Fruit fly (Drosophila melanogaster) whole organism, embryonic: ENCODE results near the gene CG11396.

Experiments
- Atf6 ChIP-seq: fragments of 200-800 bp; sonication (Bioruptor generic); IDR thresholded peaks from 2 replicates; pipeline ENCODE4 v1.3.6; 2022; ENCODE audit warnings: missing biosample characterization, missing genetic modification characterization
- CG12155 ChIP-seq: fragments of 200-800 bp; sonication (Bioruptor generic); optimal IDR thresholded peaks from 3 replicates; lab custom pipeline; 2016; ENCODE audit warnings: missing biosample characterization, missing genetic modification characterization
- CG12236 ChIP-seq: fragments of 200-800 bp; sonication (Bioruptor generic); optimal IDR thresholded peaks from 2 replicates; lab custom pipeline; 2016; ENCODE audit warnings: missing biosample characterization, missing genetic modification characterization
- CG12942 ChIP-seq: fragments of 200-800 bp; sonication (Bioruptor generic); optimal IDR thresholded peaks from 3 replicates; lab custom pipeline; 2016; ENCODE audit warnings: missing biosample characterization, missing genetic modification characterization
- CG13123 ChIP-seq: fragments of 200-800 bp; sonication (Bioruptor generic); optimal IDR thresholded peaks from 2 replicates; lab custom pipeline; 2016; ENCODE audit warnings: missing biosample characterization, missing genetic modification characterization
- CG14014 ChIP-seq: fragments of 200-800 bp; sonication (Bioruptor generic); IDR thresholded peaks from 2 replicates; pipeline ENCODE4 v1.3.6; 2022; ENCODE audit warnings: missing biosample characterization, missing genetic modification characterization
- CG14667 ChIP-seq: fragments of 200-800 bp; sonication (Bioruptor generic); IDR thresholded peaks from 2 replicates; pipeline ENCODE4 v1.3.6; 2022; ENCODE audit warnings: missing biosample characterization, missing genetic modification characterization
- CG15601 ChIP-seq: fragments of 200-800 bp; sonication (Bioruptor generic); optimal IDR thresholded peaks from 3 replicates; lab custom pipeline; 2019; ENCODE audit warnings: missing biosample characterization, mild to moderate bottlenecking, missing genetic modification characterization, moderate library complexity
- CG17829 ChIP-seq: fragments of 200-800 bp; optimal IDR thresholded peaks from 2 replicates; lab custom pipeline; 2019; ENCODE audit warnings: missing biosample characterization, mild to moderate bottlenecking, missing genetic modification characterization, moderate library complexity
- CG2678 ChIP-seq: fragments of 200-800 bp; sonication (Bioruptor generic); optimal IDR thresholded peaks from 3 replicates; lab custom pipeline; 2019; ENCODE audit warnings: missing biosample characterization, mild to moderate bottlenecking, missing genetic modification characterization, moderate library complexity
- CG33213 ChIP-seq: fragments of 200-800 bp; sonication (Bioruptor generic); optimal IDR thresholded peaks from 3 replicates; lab custom pipeline; 2016; ENCODE audit warnings: missing biosample characterization, missing genetic modification characterization
- CG34376 ChIP-seq: fragments of 200-800 bp; sonication (Bioruptor generic); optimal IDR thresholded peaks from 2 replicates; lab custom pipeline; 2018; ENCODE audit warnings: missing biosample characterization, mild to moderate bottlenecking, missing genetic modification characterization
- CG43689 ChIP-seq: fragments of 200-800 bp; sonication (Bioruptor generic); IDR thresholded peaks from 2 replicates; pipeline ENCODE4 v1.3.6; 2022; ENCODE audit warnings: missing biosample characterization, missing genetic modification characterization
- CG4404 ChIP-seq: fragments of 200-800 bp; sonication (Bioruptor generic); IDR thresholded peaks from 2 replicates; pipeline ENCODE4 v1.3.6; 2022; ENCODE audit warnings: missing biosample characterization, missing genetic modification characterization
- CG4707 ChIP-seq: fragments of 200-800 bp; sonication (Bioruptor generic); optimal IDR thresholded peaks from 2 replicates; lab custom pipeline; 2018; ENCODE audit warnings: missing biosample characterization, mild to moderate bottlenecking, missing genetic modification characterization, moderate library complexity
- CG6175 ChIP-seq: fragments of 200-800 bp; sonication (Bioruptor generic); IDR thresholded peaks from 3 replicates; pipeline ENCODE4 v1.3.6; 2022; ENCODE audit warnings: missing biosample characterization, missing genetic modification characterization
- CG6854 ChIP-seq: fragments of 200-800 bp; sonication (Bioruptor generic); optimal IDR thresholded peaks from 3 replicates; lab custom pipeline; 2017; ENCODE audit warnings: missing biosample characterization, mild to moderate bottlenecking, missing genetic modification characterization
- CG7372 ChIP-seq: fragments of 200-800 bp; sonication (Bioruptor generic); IDR thresholded peaks from 2 replicates; pipeline ENCODE4 v1.3.6; 2022; ENCODE audit warnings: missing biosample characterization, missing genetic modification characterization
- CG8089 ChIP-seq: fragments of 200-800 bp; sonication (Bioruptor generic); optimal IDR thresholded peaks from 3 replicates; lab custom pipeline; 2016; ENCODE audit warnings: missing biosample characterization, missing genetic modification characterization
- CG8359 ChIP-seq: fragments of 200-800 bp; sonication (Bioruptor generic); optimal IDR thresholded peaks from 2 replicates; lab custom pipeline; 2017; ENCODE audit warnings: missing biosample characterization, mild to moderate bottlenecking, missing genetic modification characterization, borderline replicate concordance
- CG8388 ChIP-seq: fragments of 200-800 bp; sonication (Bioruptor generic); optimal IDR thresholded peaks from 2 replicates; lab custom pipeline; 2019; ENCODE audit warnings: missing biosample characterization, mild to moderate bottlenecking, missing genetic modification characterization, moderate library complexity
- CG8765 ChIP-seq: fragments of 200-800 bp; sonication (Bioruptor generic); IDR thresholded peaks from 2 replicates; pipeline ENCODE4 v1.3.6; 2022; ENCODE audit warnings: missing biosample characterization, missing genetic modification characterization
- Chrac-16 ChIP-seq: fragments of 200-800 bp; sonication (Bioruptor generic); optimal IDR thresholded peaks from 3 replicates; lab custom pipeline; 2016; ENCODE audit warnings: missing biosample characterization, missing genetic modification characterization
- E2f2 ChIP-seq: fragments of 200-800 bp; sonication (Bioruptor generic); IDR thresholded peaks from 2 replicates; pipeline ENCODE4 v1.3.6; 2022; ENCODE audit warnings: missing biosample characterization, missing genetic modification characterization
- HHEX ChIP-seq: fragments of 200-800 bp; sonication (Bioruptor generic); optimal IDR thresholded peaks from 3 replicates; lab custom pipeline; 2017; ENCODE audit warnings: missing biosample characterization, mild to moderate bottlenecking, missing genetic modification characterization, missing genetic modification reagents
- HmgZ ChIP-seq: fragments of 200-800 bp; sonication (Bioruptor generic); optimal IDR thresholded peaks from 2 replicates; lab custom pipeline; 2018; ENCODE audit warnings: missing biosample characterization, mild to moderate bottlenecking, missing genetic modification characterization
- Hr3 ChIP-seq: fragments of 200-800 bp; sonication (Bioruptor generic); optimal IDR thresholded peaks from 3 replicates; lab custom pipeline; 2016; ENCODE audit warnings: missing biosample characterization, missing genetic modification characterization
- Jarid2 ChIP-seq: fragments of 200-800 bp; sonication (Bioruptor generic); optimal IDR thresholded peaks from 3 replicates; lab custom pipeline; 2017; ENCODE audit warnings: mild to moderate bottlenecking, missing biosample characterization, missing genetic modification reagents, missing genetic modification characterization
- NfI ChIP-seq: fragments of 200-800 bp; sonication (Bioruptor generic); optimal IDR thresholded peaks from 3 replicates; lab custom pipeline; 2018; ENCODE audit warnings: missing biosample characterization, mild to moderate bottlenecking, missing genetic modification characterization, moderate library complexity
- Pdp1 ChIP-seq, 2 experiments: fragments of 200-800 bp; sonication (Bioruptor generic); optimal IDR thresholded peaks; 3 replicates each; lab custom pipeline; 2016; ENCODE audit warnings: missing biosample characterization in 2 of 2, missing genetic modification characterization in 2 of 2, mild to moderate bottlenecking in 1 of 2, moderate library complexity in 1 of 2
- Poxn ChIP-seq: fragments of 200-800 bp; sonication (Bioruptor generic); IDR thresholded peaks from 2 replicates; pipeline ENCODE4 v1.3.6; 2022; ENCODE audit warnings: missing biosample characterization, missing genetic modification characterization
- Rx ChIP-seq: fragments of 200-800 bp; sonication (Bioruptor generic); IDR thresholded peaks from 2 replicates; pipeline ENCODE4 v1.3.6; 2022; ENCODE audit warnings: missing biosample characterization, missing genetic modification characterization
- Stat92E ChIP-seq, 3 experiments: fragments of >200 bp in 2 of 3; fragments of 200-800 bp in 1 of 3; sonication (Bioruptor generic) in 1 of 3; optimal IDR thresholded peaks; 2 replicates each; lab custom pipeline; 2017 to 2019; ENCODE audit warnings: missing biosample characterization in 3 of 3, missing genetic modification characterization in 3 of 3, mild to moderate bottlenecking in 1 of 3, moderate library complexity in 1 of 3
- ap ChIP-seq: fragments of 200-800 bp; sonication (Bioruptor generic); IDR thresholded peaks from 2 replicates; pipeline ENCODE4 v1.3.6; 2022; ENCODE audit warnings: missing biosample characterization, missing genetic modification characterization
- az2 ChIP-seq: fragments of 200-800 bp; sonication (Bioruptor generic); optimal IDR thresholded peaks from 3 replicates; lab custom pipeline; 2016; ENCODE audit warnings: missing biosample characterization, missing genetic modification characterization
- cas ChIP-seq: fragments of 200-800 bp; sonication (Bioruptor generic); IDR thresholded peaks from 2 replicates; pipeline ENCODE4 v1.3.6; 2022; ENCODE audit warnings: missing biosample characterization, missing genetic modification characterization
- chn ChIP-seq: fragments of 200-800 bp; sonication (Bioruptor generic); optimal IDR thresholded peaks from 2 replicates; lab custom pipeline; 2016; ENCODE audit warnings: missing biosample characterization, missing genetic modification characterization
- cwo ChIP-seq: fragments of 200-800 bp; sonication (Bioruptor generic); optimal IDR thresholded peaks from 3 replicates; lab custom pipeline; 2017; ENCODE audit warnings: missing biosample characterization, missing genetic modification characterization, mild to moderate bottlenecking, moderate library complexity, missing genetic modification reagents
- fru ChIP-seq: fragments of >200 bp; optimal IDR thresholded peaks from 2 replicates; lab custom pipeline; 2017
- gfzf ChIP-seq: fragments of 200-800 bp; sonication (Bioruptor generic); optimal IDR thresholded peaks from 2 replicates; lab custom pipeline; 2016; ENCODE audit warnings: missing biosample characterization, mild to moderate bottlenecking, missing genetic modification characterization, moderate library complexity
- hb ChIP-seq: fragments of 200-800 bp; sonication (Bioruptor generic); IDR thresholded peaks from 3 replicates; pipeline ENCODE4 v1.3.6; 2022; ENCODE audit warnings: missing biosample characterization, missing genetic modification characterization; ENCODE audit not compliant: partially characterized antibody
- lab ChIP-seq: fragments of 200-800 bp; sonication (Bioruptor generic); optimal IDR thresholded peaks from 3 replicates; lab custom pipeline; 2017; ENCODE audit warnings: missing biosample characterization, missing genetic modification characterization, mild to moderate bottlenecking, moderate library complexity, missing genetic modification reagents
- nmo ChIP-seq: fragments of 200-800 bp; sonication (Bioruptor generic); optimal IDR thresholded peaks from 2 replicates; lab custom pipeline; 2018; ENCODE audit warnings: missing biosample characterization, mild to moderate bottlenecking, missing genetic modification characterization, moderate library complexity
- rib ChIP-seq: fragments of 200-800 bp; sonication (Bioruptor generic); IDR thresholded peaks from 2 replicates; pipeline ENCODE4 v1.3.6; 2022; ENCODE audit warnings: missing biosample characterization, missing genetic modification characterization
- schlank ChIP-seq: fragments of 200-800 bp; sonication (Bioruptor generic); optimal IDR thresholded peaks from 2 replicates; lab custom pipeline; 2018; ENCODE audit warnings: missing biosample characterization, mild to moderate bottlenecking, missing genetic modification characterization
- seq ChIP-seq: fragments of 200-800 bp; sonication (Bioruptor generic); IDR thresholded peaks from 2 replicates; pipeline ENCODE4 v1.3.6; 2022; ENCODE audit warnings: missing biosample characterization, missing genetic modification characterization
- sob ChIP-seq: fragments of 200-800 bp; sonication (Bioruptor generic); IDR thresholded peaks from 2 replicates; pipeline ENCODE4 v1.3.6; 2022; ENCODE audit warnings: missing biosample characterization, missing genetic modification characterization
- trh ChIP-seq: fragments of 200-800 bp; sonication (Bioruptor generic); optimal IDR thresholded peaks from 2 replicates; lab custom pipeline; 2016; ENCODE audit warnings: missing biosample characterization, missing genetic modification characterization
- usp ChIP-seq: fragments of >200 bp; optimal IDR thresholded peaks from 2 replicates; lab custom pipeline; 2017; ENCODE audit warnings: missing biosample characterization, missing genetic modification characterization

Gene CG11396

dm6 chr3L:20771001-20771890 lies 16.7 kb downstream of the CG11396 start, which contains the start of the genes CG4042 and Pitslre (continued):
- no peak for TF ChIP-seq CG34376 (GFP tag; lab: Kevin White, UChicago)
- TF ChIP-seq gfzf (GFP tag; lab: Kevin White, UChicago) = no peak
- no peak for TF ChIP-seq fru (lab: Kevin White, UChicago)
- peak; percentile 43 for TF ChIP-seq CG2678
- TF ChIP-seq Jarid2 (GFP tag; lab: Kevin White, UChicago) = no peak
- peak; percentile 60 for TF ChIP-seq Chrac-16 (GFP tag; lab: Kevin White, UChicago)
- TF ChIP-seq CG6175 (GFP tag; lab: Robert Waterston, UW) = no peak
- no peak for TF ChIP-seq CG14667 (GFP tag; lab: Robert Waterston, UW)
- TF ChIP-seq nmo (GFP tag; lab: Kevin White, UChicago) = peak; percentile 29
- TF ChIP-seq hb = peak; percentile 54; the same call in 1 of the 3 replicates
- no peak for TF ChIP-seq CG8765 (GFP tag; lab: Robert Waterston, UW)
- TF ChIP-seq CG12155 = peak; percentile 53
- TF ChIP-seq HHEX (GFP tag; lab: Kevin White, UChicago) = no peak
- no peak for TF ChIP-seq CG4404 (GFP tag; lab: Robert Waterston, UW)
- TF ChIP-seq usp (GFP tag; lab: Kevin White, UChicago) = no peak
- TF ChIP-seq cas (GFP tag; lab: Robert Waterston, UW) = no peak
- 0 out of 2 replicates have a peak, but pooled peaks have one; percentile 23 for TF ChIP-seq ap (GFP tag; lab: Robert Waterston, UW)
- TF ChIP-seq CG15601 (tag; lab: Kevin White, UChicago) = no peak
- TF ChIP-seq az2 (GFP tag; lab: Kevin White, UChicago) = peak; percentile 46
- no peak for TF ChIP-seq CG43689 (GFP tag; lab: Robert Waterston, UW)
- no peak for TF ChIP-seq CG33213 (GFP tag; lab: Kevin White, UChicago)
- no peak for TF ChIP-seq E2f2 (GFP tag; lab: Robert Waterston, UW)
- peak; percentile 42 for TF ChIP-seq NfI (GFP tag; lab: Kevin White, UChicago)
- TF ChIP-seq CG7372 (GFP tag; lab: Robert Waterston, UW) = no peak
- no peak; the same call in 1 of the 2 replicates for TF ChIP-seq CG14014 (GFP tag; lab: Robert Waterston, UW)
- peak; percentile 61 for TF ChIP-seq Hr3 (GFP tag; lab: Kevin White, UChicago)
- TF ChIP-seq CG6854 (GFP tag; lab: Kevin White, UChicago) = no peak
- TF ChIP-seq Pdp1 (GFP tag; optimal IDR thresholded peaks at IDR 0.05; lab: Kevin White, UChicago) = peak; percentile 12 to 68
- TF ChIP-seq sob (GFP tag; lab: Robert Waterston, UW) = no peak
- no peak for TF ChIP-seq Stat92E (GFP tag; optimal IDR thresholded peaks at IDR 0.05; lab: Kevin White, UChicago)
- no peak for TF ChIP-seq rib (GFP tag; lab: Robert Waterston, UW)
- no peak for TF ChIP-seq CG8359 (GFP tag; lab: Kevin White, UChicago)
- TF ChIP-seq CG17829 (tag; lab: Kevin White, UChicago) = peak; percentile 31
- no peak for TF ChIP-seq CG8089
- TF ChIP-seq seq (GFP tag; lab: Robert Waterston, UW) = 0 out of 2 replicates have a peak, but pooled peaks have one; percentile 8
- no peak for TF ChIP-seq HmgZ (tag; lab: Kevin White, UChicago)
- no peak for TF ChIP-seq schlank (tag; lab: Kevin White, UChicago)
- TF ChIP-seq CG4707 (GFP tag; lab: Kevin White, UChicago) = no peak
- TF ChIP-seq cwo (GFP tag; lab: Kevin White, UChicago) = peak; percentile 7
- TF ChIP-seq trh (GFP tag; lab: Kevin White, UChicago) = no peak
- no peak for TF ChIP-seq CG12236 (GFP tag; lab: Kevin White, UChicago)
- no peak for TF ChIP-seq Rx
- 0 out of 2 replicates have a peak, but pooled peaks have one; percentile 36 for TF ChIP-seq Atf6 (GFP tag; lab: Robert Waterston, UW)
- TF ChIP-seq CG13123 (GFP tag; lab: Kevin White, UChicago) = no peak
- peak; percentile 31 for TF ChIP-seq CG8388 (GFP tag; lab: Kevin White, UChicago)
- no peak for TF ChIP-seq Poxn (GFP tag; lab: Robert Waterston, UW)
- peak; percentile 17 for TF ChIP-seq lab (GFP tag; lab: Kevin White, UChicago)
- peak; percentile 29 for TF ChIP-seq chn (GFP tag; lab: Kevin White, UChicago)
- peak; percentile 29 for TF ChIP-seq CG12942 (GFP tag; lab: Kevin White, UChicago)
